Fruit fly (Drosophila melanogaster): ENCODE results near the gene CG18787.

- no peak for TF ChIP-seq EcR (GFP tag; optimal IDR thresholded peaks at IDR 0.05)
- TF ChIP-seq CG17806 (tag; optimal IDR thresholded peaks at IDR 0.05), result no peak
- TF ChIP-seq Snoo (tag; optimal IDR thresholded peaks at IDR 0.05), result no peak
- no peak for TF ChIP-seq CG8159 (tag; optimal IDR thresholded peaks at IDR 0.05)
- TF ChIP-seq D1 (tag; optimal IDR thresholded peaks at IDR 0.05), result no peak
- no peak for TF ChIP-seq rn (GFP tag; IDR thresholded peaks at IDR 0.05)
- TF ChIP-seq CG14655 (GFP tag; optimal IDR thresholded peaks at IDR 0.05), result no peak
- no peak for TF ChIP-seq fd96Ca (GFP tag; IDR thresholded peaks at IDR 0.05)
- no peak for TF ChIP-seq CG10348 (GFP tag; IDR thresholded peaks at IDR 0.05)
- TF ChIP-seq CG15710 (tag; optimal IDR thresholded peaks at IDR 0.05), result no peak
- TF ChIP-seq Pif1B (GFP tag; optimal IDR thresholded peaks at IDR 0.05), result no peak
- TF ChIP-seq CG9948 (tag; optimal IDR thresholded peaks at IDR 0.05), result no peak
- TF ChIP-seq CG13204 (GFP tag; optimal IDR thresholded peaks at IDR 0.05), result no peak
Measured at dm6 chr2L:12027435-12027834, 28.3 kb upstream of the CG18787 start, which contains the start of gene dmGlut.

Measured in whole organism, pupa.